Worm (Caenorhabditis elegans) whole organism, early embryonic: ENCODE measurements around the gene C25E10.13.

ENCODE experiments used
- aly-1 ChIP-seq: sonication (generic microtip); optimal IDR thresholded peaks from 2 replicates; lab custom pipeline; 2016; ENCODE audit warnings: missing genetic modification characterization, missing compliant biosample characterization
- ama-1 ChIP-seq: fragments of 150-350 bp; optimal IDR thresholded peaks from 2 replicates; lab custom pipeline; 2014
- ceh-36 ChIP-seq: sonication (generic microtip); optimal IDR thresholded peaks from 2 replicates; lab custom pipeline; 2016; ENCODE audit warnings: missing genetic modification characterization, inconsistent platforms, missing compliant biosample characterization
- flt-1 ChIP-seq: fragments of 200-800 bp; sonication (Bioruptor generic); IDR thresholded peaks from 2 replicates; pipeline ENCODE4 v1.3.6; 2022; ENCODE audit warnings: missing genetic modification characterization, missing compliant biosample characterization
- pes-1 ChIP-seq: fragments of 200-800 bp; sonication (Bioruptor generic); IDR thresholded peaks from 2 replicates; pipeline ENCODE4 v1.3.6; 2022; ENCODE audit warnings: missing genetic modification reagents, missing genetic modification characterization, missing compliant biosample characterization
- scrt-1 ChIP-seq: fragments of 200-800 bp; sonication (Bioruptor generic); IDR thresholded peaks from 2 replicates; pipeline ENCODE4 v1.3.6; 2022; ENCODE audit warnings: missing genetic modification characterization, missing compliant biosample characterization
- sea-1 ChIP-seq: fragments of 200-800 bp; sonication (Bioruptor generic); conservative IDR thresholded peaks from 2 replicates; pipeline ENCODE4 v1.3.6; 2022; ENCODE audit warnings: missing genetic modification characterization, missing compliant biosample characterization
- tra-4 ChIP-seq: sonication (generic microtip); optimal IDR thresholded peaks from 2 replicates; lab custom pipeline; 2017; ENCODE audit warnings: missing genetic modification characterization, missing compliant biosample characterization

DNA sequence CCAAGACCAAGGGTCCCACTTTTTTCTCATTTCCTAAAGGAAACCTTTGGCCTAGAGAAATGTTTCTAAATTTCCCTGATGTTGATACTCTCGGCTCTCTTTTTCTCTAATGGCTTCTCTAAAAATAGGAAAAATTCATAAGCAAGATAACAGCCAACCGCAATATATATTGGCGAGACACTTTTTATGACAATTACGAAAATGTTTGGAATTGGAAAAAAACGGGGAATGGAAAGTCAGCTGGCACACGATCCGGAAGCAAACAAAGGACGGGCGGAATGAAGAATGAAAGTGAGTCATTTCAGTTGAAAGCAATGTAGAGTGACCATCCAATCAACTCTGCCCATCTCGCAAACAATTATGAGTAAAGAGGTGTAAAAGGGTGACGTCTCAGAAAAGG is 21.9 kb downstream of the C25E10.13 start:
- TF ChIP-seq tra-4 (no peak), ama-1 (lab: Kevin White, UChicago) (no peak), flt-1 (GFP tag; lab: Robert Waterston, UW) (no peak), scrt-1 (GFP tag; lab: Robert Waterston, UW) (no peak), pes-1 (GFP tag; lab: Robert Waterston, UW) (no peak), aly-1 (tag; lab: Kevin White, UChicago) (no peak), sea-1 (GFP tag; lab: Robert Waterston, UW) (no peak), ceh-36 (tag; lab: Kevin White, UChicago) (no peak)
